Worm (Caenorhabditis elegans) whole organism, L3 larva: ENCODE data around the gene clec-76.

Experiments used
- R02D3.7 ChIP-seq: fragments of 150-350 bp; optimal IDR thresholded peaks from 2 replicates; lab custom pipeline; 2014; ENCODE audit warnings: missing biosample characterization, missing genetic modification characterization
- ZK546.5 ChIP-seq: sonication (generic microtip); optimal IDR thresholded peaks from 2 replicates; lab custom pipeline; 2017; ENCODE audit warnings: missing biosample characterization, missing genetic modification characterization
- aly-2 ChIP-seq: fragments of 150-350 bp; optimal IDR thresholded peaks from 2 replicates; lab custom pipeline; 2014; ENCODE audit warnings: missing biosample characterization, missing genetic modification characterization
- ama-1 ChIP-seq: fragments of 150-350 bp; optimal IDR thresholded peaks from 2 replicates; lab custom pipeline; 2018
- ceh-16 ChIP-seq: sonication (generic microtip); optimal IDR thresholded peaks from 2 replicates; lab custom pipeline; 2017; ENCODE audit warnings: missing biosample characterization, missing genetic modification characterization
- ceh-28 ChIP-seq: fragments of 150-350 bp; optimal IDR thresholded peaks from 2 replicates; lab custom pipeline; 2014; ENCODE audit warnings: missing biosample characterization, missing genetic modification reagents, missing genetic modification characterization
- ceh-9 ChIP-seq: sonication (generic microtip); optimal IDR thresholded peaks from 2 replicates; lab custom pipeline; 2018; ENCODE audit warnings: missing biosample characterization, missing genetic modification characterization
- daf-12 ChIP-seq: fragments of 150-350 bp; optimal IDR thresholded peaks from 2 replicates; lab custom pipeline; 2014; ENCODE audit warnings: missing biosample characterization, missing genetic modification reagents, missing genetic modification characterization
- egl-27 ChIP-seq: sonication (generic microtip); optimal IDR thresholded peaks from 4 replicates; lab custom pipeline; 2017; ENCODE audit warnings: missing biosample characterization, missing genetic modification reagents, missing genetic modification characterization
- egl-5 ChIP-seq: fragments of 150-350 bp; optimal IDR thresholded peaks from 2 replicates; lab custom pipeline; 2017; ENCODE audit warnings: missing biosample characterization, missing genetic modification reagents, missing genetic modification characterization, inconsistent platforms
- elt-1 ChIP-seq: fragments of 150-350 bp; optimal IDR thresholded peaks from 2 replicates; lab custom pipeline; 2014; ENCODE audit warnings: missing biosample characterization, missing genetic modification characterization
- elt-3 ChIP-seq, 3 experiments: fragments of 150-350 bp in 1 of 3; sonication (generic microtip) in 2 of 3; optimal IDR thresholded peaks; 2 replicates in 2 of 3; 4 replicates in 1 of 3; lab custom pipeline; 2014 to 2017; ENCODE audit warnings: missing biosample characterization in 3 of 3, missing genetic modification characterization in 3 of 3
- fkh-2 ChIP-seq: fragments of 150-350 bp; optimal IDR thresholded peaks from 2 replicates; lab custom pipeline; 2014; ENCODE audit warnings: missing biosample characterization, missing genetic modification reagents, missing genetic modification characterization
- lin-15B ChIP-seq: fragments of 150-350 bp; optimal IDR thresholded peaks from 2 replicates; lab custom pipeline; 2014; ENCODE audit warnings: missing biosample characterization, missing genetic modification characterization
- lin-39 ChIP-seq: fragments of 150-350 bp; optimal IDR thresholded peaks from 2 replicates; lab custom pipeline; 2018; ENCODE audit warnings: missing biosample characterization, missing genetic modification reagents, missing genetic modification characterization
- lsy-12 ChIP-seq: sonication (generic microtip); optimal IDR thresholded peaks from 2 replicates; lab custom pipeline; 2016; ENCODE audit warnings: mild to moderate bottlenecking, missing genetic modification characterization, missing compliant biosample characterization
- mdl-1 ChIP-seq: fragments of 150-350 bp; optimal IDR thresholded peaks from 2 replicates; lab custom pipeline; 2014; ENCODE audit warnings: missing biosample characterization, missing genetic modification characterization
- mml-1 ChIP-seq: fragments of 150-350 bp; sonication (generic microtip); optimal IDR thresholded peaks from 3 replicates; lab custom pipeline; 2014; ENCODE audit warnings: missing biosample characterization, missing genetic modification characterization
- nfya-1 ChIP-seq: sonication (generic microtip); optimal IDR thresholded peaks from 2 replicates; lab custom pipeline; 2017; ENCODE audit warnings: missing genetic modification characterization, mild to moderate bottlenecking, missing compliant biosample characterization, antibody characterized with exemption, moderate library complexity; ENCODE audit not compliant: insufficient read depth
- nhr-11 ChIP-seq: fragments of 150-350 bp; optimal IDR thresholded peaks from 2 replicates; lab custom pipeline; 2014; ENCODE audit warnings: missing biosample characterization, missing genetic modification characterization
- nhr-12 ChIP-seq: fragments of 150-350 bp; optimal IDR thresholded peaks from 2 replicates; lab custom pipeline; 2014; ENCODE audit warnings: missing biosample characterization, missing genetic modification characterization
- nhr-23 ChIP-seq: fragments of 150-350 bp; optimal IDR thresholded peaks from 2 replicates; lab custom pipeline; 2014; ENCODE audit warnings: missing biosample characterization, missing genetic modification reagents, missing genetic modification characterization
- nhr-237 ChIP-seq: fragments of 150-350 bp; optimal IDR thresholded peaks from 2 replicates; lab custom pipeline; 2014; ENCODE audit warnings: missing biosample characterization, missing genetic modification characterization
- nhr-25 ChIP-seq: sonication (generic microtip); optimal IDR thresholded peaks from 2 replicates; lab custom pipeline; 2017; ENCODE audit warnings: missing biosample characterization, missing genetic modification characterization
- nhr-28 ChIP-seq: fragments of 150-350 bp; optimal IDR thresholded peaks from 2 replicates; lab custom pipeline; 2014; ENCODE audit warnings: missing biosample characterization, missing genetic modification characterization
- nhr-43 ChIP-seq: sonication (generic microtip); optimal IDR thresholded peaks from 2 replicates; lab custom pipeline; 2016; ENCODE audit warnings: mild to moderate bottlenecking, missing genetic modification characterization, missing compliant biosample characterization; ENCODE audit not compliant: poor library complexity, severe bottlenecking
- nhr-67 ChIP-seq: fragments of 150-350 bp; optimal IDR thresholded peaks from 2 replicates; lab custom pipeline; 2014; ENCODE audit warnings: missing biosample characterization, missing genetic modification characterization
- nhr-76 ChIP-seq: fragments of 150-350 bp; sonication (generic microtip); optimal IDR thresholded peaks from 5 replicates; lab custom pipeline; 2014; ENCODE audit warnings: missing biosample characterization, missing genetic modification characterization
- nhr-77 ChIP-seq: fragments of 150-350 bp; optimal IDR thresholded peaks from 2 replicates; lab custom pipeline; 2014; ENCODE audit warnings: missing biosample characterization, missing genetic modification characterization
- pqm-1 ChIP-seq: fragments of 150-350 bp; optimal IDR thresholded peaks from 2 replicates; lab custom pipeline; 2017; ENCODE audit warnings: missing biosample characterization, missing genetic modification characterization, inconsistent platforms
- sea-2 ChIP-seq: fragments of 150-350 bp; sonication (generic microtip); optimal IDR thresholded peaks from 4 replicates; lab custom pipeline; 2014; ENCODE audit warnings: missing biosample characterization, missing genetic modification reagents, missing genetic modification characterization
- snpc-4 ChIP-seq: fragments of 150-350 bp; optimal IDR thresholded peaks from 2 replicates; lab custom pipeline; 2014; ENCODE audit warnings: missing biosample characterization, missing genetic modification characterization
- tbx-2 ChIP-seq: sonication (generic microtip); optimal IDR thresholded peaks from 2 replicates; lab custom pipeline; 2016; ENCODE audit warnings: mild to moderate bottlenecking, missing genetic modification characterization, missing compliant biosample characterization
- unc-62 ChIP-seq: fragments of 150-350 bp; sonication (generic microtip); optimal IDR thresholded peaks from 4 replicates; lab custom pipeline; 2014; ENCODE audit warnings: missing biosample characterization, missing genetic modification reagents, missing genetic modification characterization
- zag-1 ChIP-seq: fragments of 150-350 bp; optimal IDR thresholded peaks from 2 replicates; lab custom pipeline; 2014; ENCODE audit warnings: missing biosample characterization, missing genetic modification characterization
- ztf-11 ChIP-seq: fragments of 150-350 bp; optimal IDR thresholded peaks from 2 replicates; lab custom pipeline; 2014; ENCODE audit warnings: missing biosample characterization, missing genetic modification characterization

clec-76 gene

ce11 chrIV:3973049-3973448 lies 8.0 kb downstream of the clec-76 start, which contains the start of gene clec-79:
Gene clec-79 (plus strand): TSS chrIV:3973349.
- TF ChIP-seq snpc-4 (no peak), lsy-12 (tag; lab: Kevin White, UChicago) (no peak), sea-2 (GFP tag; lab: Kevin White, UChicago) (no peak), nhr-11 (tag; lab: Kevin White, UChicago) (no peak), mml-1 (tag; lab: Kevin White, UChicago) (no peak), nhr-237 (tag; lab: Kevin White, UChicago) (no peak), fkh-2 (no peak), aly-2 (tag; lab: Kevin White, UChicago) (no peak), ztf-11 (no peak), nhr-43 (no peak), ZK546.5 (tag; lab: Kevin White, UChicago) (no peak), R02D3.7 (tag; lab: Kevin White, UChicago) (no peak)
- TF ChIP-seq, all 47 proteins: peak for 0

- TF ChIP-seq elt-3 (tag; optimal IDR thresholded peaks at IDR 0.05; lab: Kevin White, UChicago) (no peak), mml-1 (tag; lab: Kevin White, UChicago) (no peak), nhr-11 (tag; lab: Kevin White, UChicago) (no peak), zag-1 (tag; lab: Kevin White, UChicago) (no peak), egl-5 (tag; lab: Kevin White, UChicago) (no peak), ZK546.5 (tag; lab: Kevin White, UChicago) (no peak), nhr-23 (tag; lab: Kevin White, UChicago) (no peak), tbx-2 (no peak), nfya-1 (no peak), ama-1 (lab: Kevin White, UChicago) (no peak), mdl-1 (no peak), pqm-1 (tag; lab: Kevin White, UChicago) (no peak), ztf-11 (no peak), lin-15B (no peak), lsy-12 (tag; lab: Kevin White, UChicago) (no peak), nhr-77 (no peak)
Measured at ce11 chrIV:3977965-3978523, 13.0 kb downstream of the clec-76 start, which contains the start of gene srh-220. Gene srh-220 (minus strand): TSS chrIV:3978015.

- no peak for TF ChIP-seq mml-1 (tag; lab: Kevin White, UChicago)
- TF ChIP-seq nhr-237 (tag; lab: Kevin White, UChicago) = no peak
- TF ChIP-seq egl-27 (tag; lab: Kevin White, UChicago) = no peak
- TF ChIP-seq nhr-11 (tag; lab: Kevin White, UChicago) = no peak
- no peak for TF ChIP-seq nhr-76
- TF ChIP-seq pqm-1 (tag; lab: Kevin White, UChicago) = no peak
- no peak for TF ChIP-seq ceh-28
- no peak for TF ChIP-seq elt-1
- no peak for TF ChIP-seq ceh-16
- TF ChIP-seq nhr-12 = no peak
- no peak for TF ChIP-seq ama-1 (lab: Kevin White, UChicago)
- no peak for TF ChIP-seq lin-15B
- no peak for TF ChIP-seq nhr-67 (tag; lab: Kevin White, UChicago)
- TF ChIP-seq tbx-2 = no peak
- no peak for TF ChIP-seq sea-2 (GFP tag; lab: Kevin White, UChicago)
Measured at ce11 chrIV:3979525-3979924, 14.5 kb downstream of the clec-76 start, which contains the start of gene srh-222. Gene srh-222 (plus strand): TSS chrIV:3979825.

- TF ChIP-seq nhr-11 (tag; lab: Kevin White, UChicago) (no peak), nhr-76 (no peak), mdl-1 (no peak), nhr-25 (tag; lab: Kevin White, UChicago) (no peak), daf-12 (tag; lab: Kevin White, UChicago) (no peak), ceh-9 (tag; lab: Kevin White, UChicago) (no peak), nhr-28 (tag; lab: Kevin White, UChicago) (no peak), lin-39 (tag; lab: Kevin White, UChicago) (no peak), fkh-2 (no peak), unc-62 (GFP tag; lab: Kevin White, UChicago) (no peak), ZK546.5 (tag; lab: Kevin White, UChicago) (no peak), snpc-4 (no peak), nhr-23 (tag; lab: Kevin White, UChicago) (no peak), R02D3.7 (tag; lab: Kevin White, UChicago) (no peak)
Measured at ce11 chrIV:3981601-3982000, 16.6 kb downstream of the clec-76 start, which contains the start of gene srh-223. Gene srh-223 (plus strand): TSS chrIV:3981901.
